Fruit fly (Drosophila melanogaster) whole organism, prepupa: ENCODE measurements around the gene CG17770.

Experiments
- Blimp-1 ChIP-seq: fragments of 200-800 bp; sonication (Bioruptor generic); optimal IDR thresholded peaks from 3 replicates; lab custom pipeline; 2017; ENCODE audit warnings: missing biosample characterization, missing genetic modification characterization, mild to moderate bottlenecking, moderate library complexity, missing genetic modification reagents
- CG11294 ChIP-seq: fragments of 200-800 bp; sonication (Bioruptor generic); IDR thresholded peaks from 2 replicates; pipeline ENCODE4 v1.3.6; 2022; ENCODE audit warnings: missing biosample characterization, missing genetic modification characterization
- CG11762 ChIP-seq: fragments of 200-800 bp; sonication (Bioruptor generic); optimal IDR thresholded peaks from 3 replicates; lab custom pipeline; 2016; ENCODE audit warnings: missing biosample characterization, missing genetic modification characterization; ENCODE audit not compliant: insufficient read depth
- CG16779 ChIP-seq: fragments of 200-800 bp; sonication (Bioruptor generic); optimal IDR thresholded peaks from 3 replicates; lab custom pipeline; 2017; ENCODE audit warnings: missing biosample characterization, mild to moderate bottlenecking, missing genetic modification characterization
- CG8319 ChIP-seq: fragments of 200-800 bp; sonication (Bioruptor generic); optimal IDR thresholded peaks from 3 replicates; lab custom pipeline; 2016; ENCODE audit warnings: missing biosample characterization, missing genetic modification characterization
- Hr39 ChIP-seq: fragments of 200-800 bp; sonication (Bioruptor generic); optimal IDR thresholded peaks from 2 replicates; lab custom pipeline; 2016; ENCODE audit warnings: missing biosample characterization, missing genetic modification characterization
- Lpt ChIP-seq: fragments of 200-800 bp; sonication (Bioruptor generic); optimal IDR thresholded peaks from 3 replicates; lab custom pipeline; 2016; ENCODE audit warnings: missing biosample characterization, missing genetic modification characterization
- Sox14 ChIP-seq: fragments of 200-800 bp; sonication (Bioruptor generic); optimal IDR thresholded peaks from 3 replicates; lab custom pipeline; 2016; ENCODE audit warnings: missing biosample characterization, missing genetic modification characterization
- eg ChIP-seq: fragments of 200-800 bp; sonication (Bioruptor generic); IDR thresholded peaks from 3 replicates; pipeline ENCODE4 v1.3.6; 2022; ENCODE audit warnings: missing biosample characterization, missing genetic modification characterization
- salr ChIP-seq, 2 experiments: fragments of 200-800 bp; sonication (Bioruptor generic); optimal IDR thresholded peaks; 3 replicates each; lab custom pipeline; 2016 to 2018; ENCODE audit warnings: missing biosample characterization in 2 of 2, missing genetic modification characterization in 2 of 2, mild to moderate bottlenecking in 1 of 2

DNA sequence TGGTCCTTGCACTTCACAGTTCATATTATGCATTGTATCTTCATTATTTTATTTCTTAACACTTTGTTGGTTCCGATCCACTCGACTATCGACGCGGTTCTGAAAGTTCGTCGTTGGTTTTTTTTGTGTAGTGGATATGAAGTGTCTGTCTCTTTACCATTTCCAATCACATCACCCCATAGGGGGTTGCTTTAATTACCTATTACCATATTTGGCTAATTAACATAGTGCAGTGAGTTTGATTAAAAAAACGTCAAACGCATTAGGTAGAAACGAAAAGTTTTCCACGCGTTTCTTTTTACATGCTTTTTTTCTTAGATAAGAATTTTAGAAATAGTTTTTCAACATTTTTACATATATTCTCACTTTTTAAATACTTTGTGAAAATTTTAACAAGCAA is 48.7 kb upstream of the CG17770 start, which contains the start of gene LpR1:
- TF ChIP-seq Hr39 (GFP tag; lab: Kevin White, UChicago) (no peak), eg (no peak), CG11294 (GFP tag; lab: Robert Waterston, UW) (no peak), CG11762 (GFP tag; lab: Kevin White, UChicago) (no peak), CG8319 (GFP tag; lab: Kevin White, UChicago) (no peak), Blimp-1 (no peak), CG16779 (tag; lab: Kevin White, UChicago) (no peak), salr (GFP tag; optimal IDR thresholded peaks at IDR 0.05; lab: Kevin White, UChicago) (no peak), Lpt (GFP tag; lab: Kevin White, UChicago) (no peak), Sox14 (GFP tag; lab: Kevin White, UChicago) (no peak)
